Fruit fly (Drosophila melanogaster) whole organism, embryonic: ENCODE results near the gene CG34163.

Experiments used
- CG12299 ChIP-seq: fragments of 200-800 bp; sonication (Bioruptor generic); optimal IDR thresholded peaks from 2 replicates; lab custom pipeline; 2018; ENCODE audit warnings: missing biosample characterization, mild to moderate bottlenecking, missing genetic modification characterization
- CG12769 ChIP-seq: fragments of 200-800 bp; sonication (Bioruptor generic); optimal IDR thresholded peaks from 2 replicates; lab custom pipeline; 2019; ENCODE audit warnings: missing biosample characterization, mild to moderate bottlenecking, missing genetic modification characterization, moderate library complexity
- CG14710 ChIP-seq: fragments of 200-800 bp; sonication (Bioruptor generic); optimal IDR thresholded peaks from 3 replicates; lab custom pipeline; 2019; ENCODE audit warnings: missing biosample characterization, mild to moderate bottlenecking, missing genetic modification characterization, moderate library complexity
- CG17612 ChIP-seq: fragments of 200-800 bp; sonication (Bioruptor generic); IDR thresholded peaks from 2 replicates; pipeline ENCODE4 v1.3.6; 2022; ENCODE audit warnings: missing biosample characterization, missing genetic modification characterization
- CG34376 ChIP-seq: fragments of 200-800 bp; sonication (Bioruptor generic); optimal IDR thresholded peaks from 2 replicates; lab custom pipeline; 2018; ENCODE audit warnings: missing biosample characterization, mild to moderate bottlenecking, missing genetic modification characterization
- CG3726 ChIP-seq: fragments of 200-800 bp; sonication (Bioruptor generic); IDR thresholded peaks from 3 replicates; pipeline ENCODE4, ENCODE4 v1.3.6; 2022; ENCODE audit warnings: missing biosample characterization, missing genetic modification characterization
- CG43689 ChIP-seq: fragments of 200-800 bp; sonication (Bioruptor generic); IDR thresholded peaks from 2 replicates; pipeline ENCODE4 v1.3.6; 2022; ENCODE audit warnings: missing biosample characterization, missing genetic modification characterization
- CG4617 ChIP-seq: fragments of 200-800 bp; sonication (Bioruptor generic); optimal IDR thresholded peaks from 3 replicates; lab custom pipeline; 2016; ENCODE audit warnings: missing biosample characterization, missing genetic modification characterization, borderline replicate concordance
- CG6254 ChIP-seq: fragments of 200-800 bp; sonication (Bioruptor generic); optimal IDR thresholded peaks from 3 replicates; lab custom pipeline; 2017; ENCODE audit warnings: mild to moderate bottlenecking, missing biosample characterization, missing genetic modification reagents, missing genetic modification characterization
- CG6654 ChIP-seq: fragments of 200-800 bp; sonication (Bioruptor generic); optimal IDR thresholded peaks from 2 replicates; lab custom pipeline; 2017; ENCODE audit warnings: missing biosample characterization, mild to moderate bottlenecking, missing genetic modification characterization
- CG8290 ChIP-seq, 3 experiments: fragments of 200-800 bp; sonication (Bioruptor generic); optimal IDR thresholded peaks; 2 replicates each; lab custom pipeline; 2016 to 2019; ENCODE audit warnings: missing biosample characterization in 3 of 3, missing genetic modification characterization in 3 of 3, mild to moderate bottlenecking in 2 of 3, moderate library complexity in 1 of 3
- CTCF ChIP-seq: fragments of 200-800 bp; sonication (Bioruptor generic); optimal IDR thresholded peaks from 2 replicates; lab custom pipeline; 2017; ENCODE audit warnings: missing biosample characterization, mild to moderate bottlenecking, missing genetic modification characterization, moderate library complexity
- Eip74EF ChIP-seq, 2 experiments: fragments of 200-800 bp in 1 of 2; fragments of >200 bp in 1 of 2; sonication (Bioruptor generic) in 1 of 2; optimal IDR thresholded peaks; 2 replicates each; lab custom pipeline; 2017 to 2019; ENCODE audit warnings: missing biosample characterization in 2 of 2, missing genetic modification characterization in 2 of 2, mild to moderate bottlenecking in 1 of 2, moderate library complexity in 1 of 2
- Fer1 ChIP-seq: fragments of 200-800 bp; sonication (Bioruptor generic); optimal IDR thresholded peaks from 2 replicates; lab custom pipeline; 2017; ENCODE audit warnings: missing biosample characterization, mild to moderate bottlenecking, missing genetic modification characterization
- Hey ChIP-seq: fragments of 200-800 bp; sonication (Bioruptor generic); optimal IDR thresholded peaks from 3 replicates; lab custom pipeline; 2018; ENCODE audit warnings: missing biosample characterization, mild to moderate bottlenecking, missing genetic modification characterization
- Hr3 ChIP-seq: fragments of 200-800 bp; sonication (Bioruptor generic); optimal IDR thresholded peaks from 3 replicates; lab custom pipeline; 2016; ENCODE audit warnings: missing biosample characterization, missing genetic modification characterization
- Med ChIP-seq: fragments of 200-800 bp; sonication (Bioruptor generic); peaks from one replicate; lab custom pipeline; 2016; ENCODE audit warnings: missing biosample characterization, missing genetic modification characterization, mild to moderate bottlenecking, inconsistent platforms, moderate library complexity
- Neu2 ChIP-seq: fragments of 200-800 bp; sonication (Bioruptor generic); optimal IDR thresholded peaks from 3 replicates; lab custom pipeline; 2016; ENCODE audit warnings: missing biosample characterization, missing genetic modification characterization, borderline replicate concordance
- Nf-YB ChIP-seq: fragments of 200-800 bp; sonication (Bioruptor generic); optimal IDR thresholded peaks from 3 replicates; lab custom pipeline; 2019; ENCODE audit warnings: missing biosample characterization, mild to moderate bottlenecking, missing genetic modification characterization, moderate library complexity
- Optix ChIP-seq: fragments of 200-800 bp; sonication (Bioruptor generic); IDR thresholded peaks from 3 replicates; pipeline ENCODE4 v1.3.6; 2022; ENCODE audit warnings: missing biosample characterization, missing genetic modification characterization
- Pdp1 ChIP-seq, 2 experiments: fragments of 200-800 bp; sonication (Bioruptor generic); optimal IDR thresholded peaks; 3 replicates each; lab custom pipeline; 2016; ENCODE audit warnings: missing biosample characterization in 2 of 2, missing genetic modification characterization in 2 of 2, mild to moderate bottlenecking in 1 of 2, moderate library complexity in 1 of 2
- Vsx1 ChIP-seq: fragments of 200-800 bp; sonication (Bioruptor generic); optimal IDR thresholded peaks from 2 replicates; lab custom pipeline; 2017; ENCODE audit warnings: missing biosample characterization, mild to moderate bottlenecking, missing genetic modification characterization, missing genetic modification reagents
- Xbp1 ChIP-seq: fragments of 200-800 bp; sonication (Bioruptor generic); optimal IDR thresholded peaks from 3 replicates; lab custom pipeline; 2016; ENCODE audit warnings: missing biosample characterization, mild to moderate bottlenecking, missing genetic modification characterization
- ac ChIP-seq: fragments of 200-800 bp; sonication (Bioruptor generic); optimal IDR thresholded peaks from 3 replicates; lab custom pipeline; 2017; ENCODE audit warnings: missing biosample characterization, mild to moderate bottlenecking, missing genetic modification characterization
- chinmo ChIP-seq: fragments of 200-800 bp; sonication (Bioruptor generic); IDR thresholded peaks from 4 replicates; pipeline ENCODE4 v1.3.6; 2022; ENCODE audit warnings: missing biosample characterization, missing genetic modification characterization; ENCODE audit not compliant: partially characterized antibody
- crol ChIP-seq: fragments of 200-800 bp; sonication (Bioruptor generic); IDR thresholded peaks from 2 replicates; pipeline ENCODE4 v1.3.6; 2022; ENCODE audit warnings: missing biosample characterization, missing genetic modification characterization
- danr ChIP-seq: fragments of 200-800 bp; sonication (Bioruptor generic); IDR thresholded peaks from 2 replicates; pipeline ENCODE4 v1.3.6; 2022; ENCODE audit warnings: missing biosample characterization, missing genetic modification characterization
- exex ChIP-seq: fragments of 200-800 bp; sonication (Bioruptor generic); optimal IDR thresholded peaks from 4 replicates; lab custom pipeline; 2018; ENCODE audit warnings: missing biosample characterization, mild to moderate bottlenecking, missing genetic modification characterization, moderate library complexity
- grau ChIP-seq: fragments of 200-800 bp; optimal IDR thresholded peaks from 3 replicates; lab custom pipeline; 2019; ENCODE audit warnings: missing biosample characterization, mild to moderate bottlenecking, missing genetic modification characterization, moderate library complexity
- grn ChIP-seq: fragments of 200-800 bp; sonication (Bioruptor generic); optimal IDR thresholded peaks from 3 replicates; lab custom pipeline; 2017; ENCODE audit warnings: missing biosample characterization, missing genetic modification characterization
- gro ChIP-seq: fragments of 200-800 bp; sonication (Bioruptor generic); optimal IDR thresholded peaks from 2 replicates; lab custom pipeline; 2016; ENCODE audit warnings: missing biosample characterization, missing genetic modification characterization
- nerfin-1 ChIP-seq: fragments of 200-800 bp; sonication (Bioruptor generic); optimal IDR thresholded peaks from 3 replicates; lab custom pipeline; 2019; ENCODE audit warnings: missing biosample characterization, mild to moderate bottlenecking, missing genetic modification characterization, moderate library complexity
- pfk ChIP-seq: fragments of 200-800 bp; sonication (Bioruptor generic); optimal IDR thresholded peaks from 2 replicates; lab custom pipeline; 2018; ENCODE audit warnings: missing biosample characterization, mild to moderate bottlenecking, missing genetic modification characterization, moderate library complexity
- pnt ChIP-seq: fragments of 200-800 bp; sonication (Bioruptor generic); optimal IDR thresholded peaks from 3 replicates; lab custom pipeline; 2016; ENCODE audit warnings: missing biosample characterization, missing genetic modification characterization
- prd ChIP-seq, 3 experiments: fragments of >200 bp in 2 of 3; fragments of 200-800 bp in 1 of 3; sonication (Bioruptor generic) in 1 of 3; optimal IDR thresholded peaks in 2 of 3; IDR thresholded peaks in 1 of 3; 2 replicates in 2 of 3; 3 replicates in 1 of 3; pipeline versions ENCODE4 v1.3.6 to Lab custom; 2017 to 2022; ENCODE audit warnings: missing biosample characterization in 1 of 3, missing genetic modification characterization in 1 of 3
- sd ChIP-seq: fragments of 200-800 bp; sonication (Bioruptor generic); optimal IDR thresholded peaks from 3 replicates; lab custom pipeline; 2018; ENCODE audit warnings: missing biosample characterization, mild to moderate bottlenecking, missing genetic modification characterization, moderate library complexity
- sens ChIP-seq: fragments of 200-800 bp; sonication (Bioruptor generic); peaks from one replicate; lab custom pipeline; 2016; ENCODE audit warnings: missing biosample characterization, missing genetic modification characterization
- seq ChIP-seq: fragments of 200-800 bp; sonication (Bioruptor generic); IDR thresholded peaks from 2 replicates; pipeline ENCODE4 v1.3.6; 2022; ENCODE audit warnings: missing biosample characterization, missing genetic modification characterization
- shn ChIP-seq: fragments of 200-800 bp; sonication (Bioruptor generic); optimal IDR thresholded peaks from 3 replicates; lab custom pipeline; 2016; ENCODE audit warnings: missing biosample characterization, missing genetic modification characterization
- sim ChIP-seq: fragments of 200-800 bp; sonication (Bioruptor generic); IDR thresholded peaks from 2 replicates; pipeline ENCODE4 v1.3.6; 2022; ENCODE audit warnings: missing biosample characterization, missing genetic modification characterization
- ssp ChIP-seq: fragments of 200-800 bp; sonication (Bioruptor generic); IDR thresholded peaks from 2 replicates; pipeline ENCODE4 v1.3.6; 2022; ENCODE audit warnings: missing biosample characterization, missing genetic modification characterization
- stc ChIP-seq: fragments of 200-800 bp; sonication (Bioruptor generic); IDR thresholded peaks from 2 replicates; pipeline ENCODE4 v1.3.6; 2022; ENCODE audit warnings: missing biosample characterization, missing genetic modification characterization
- sug ChIP-seq: fragments of 200-800 bp; optimal IDR thresholded peaks from 2 replicates; lab custom pipeline; 2019; ENCODE audit warnings: missing biosample characterization, mild to moderate bottlenecking, missing genetic modification characterization, moderate library complexity
- vnd ChIP-seq: fragments of 200-800 bp; sonication (Bioruptor generic); IDR thresholded peaks from 3 replicates; pipeline ENCODE4 v1.3.6; 2022; ENCODE audit warnings: missing biosample characterization, missing genetic modification characterization; ENCODE audit not compliant: partially characterized antibody

Gene CG34163

dm6 chr2L:12028808-12029207 is 40.7 kb downstream of the CG34163 start:
- TF ChIP-seq sug (tag; lab: Kevin White, UChicago) (peak; percentile 43), crol (GFP tag; lab: Robert Waterston, UW) (0 out of 2 replicates have a peak, but pooled peaks have one; percentile 22), shn (GFP tag; lab: Kevin White, UChicago) (no peak), prd (optimal IDR thresholded peaks at IDR 0.05; lab: Kevin White, UChicago) (no peak), prd (GFP tag; IDR thresholded peaks at IDR 0.05; lab: Robert Waterston, UW) (no peak), gro (GFP tag; lab: Kevin White, UChicago) (no peak), CG4617 (GFP tag; lab: Kevin White, UChicago) (no peak), ac (no peak), exex (tag; lab: Kevin White, UChicago) (peak; percentile 69), CG8290 (GFP tag; optimal IDR thresholded peaks at IDR 0.05; lab: Kevin White, UChicago) (no peak), CG8290 (tag; optimal IDR thresholded peaks at IDR 0.05; lab: Kevin White, UChicago) (peak in 1 of 2 experiments; percentile 14), Pdp1 (GFP tag; optimal IDR thresholded peaks at IDR 0.05; lab: Kevin White, UChicago) (peak in 1 of 2 experiments; percentile 43), vnd (GFP tag; lab: Robert Waterston, UW) (no peak), CG6254 (GFP tag; lab: Kevin White, UChicago) (no peak), seq (GFP tag; lab: Robert Waterston, UW) (no peak), CG14710 (tag; lab: Kevin White, UChicago) (no peak), Eip74EF (GFP tag; optimal IDR thresholded peaks at IDR 0.05; lab: Kevin White, UChicago) (peak in 1 of 2 experiments; percentile 69), Neu2 (GFP tag; lab: Kevin White, UChicago) (peak; percentile 30)
- TF ChIP-seq, all 482 proteins: peak for 7

- TF ChIP-seq sens (GFP tag; lab: Kevin White, UChicago) (peak; percentile 33), CG34376 (peak; percentile 69), sd (tag; lab: Kevin White, UChicago) (peak; percentile 88), Med (GFP tag; lab: Kevin White, UChicago) (peak; percentile 45), Vsx1 (peak; percentile 25), Hr3 (GFP tag; lab: Kevin White, UChicago) (no peak), grn (GFP tag; lab: Kevin White, UChicago) (peak; percentile 69), sug (tag; lab: Kevin White, UChicago) (peak; percentile 82), Hey (tag; lab: Kevin White, UChicago) (peak; percentile 7), chinmo (GFP tag; lab: Robert Waterston, UW) (0 out of 4 replicates have a peak, but pooled peaks have one; percentile 55), CG12769 (no peak), grau (tag; lab: Kevin White, UChicago) (peak; percentile 2), Xbp1 (GFP tag; lab: Kevin White, UChicago) (no peak), exex (tag; lab: Kevin White, UChicago) (peak; percentile 93), CG8290 (GFP tag; optimal IDR thresholded peaks at IDR 0.05; lab: Kevin White, UChicago) (no peak), CG8290 (tag; optimal IDR thresholded peaks at IDR 0.05; lab: Kevin White, UChicago) (no peak)
- TF ChIP-seq, all 482 proteins: peak for 11
Measured at dm6 chr2L:12029594-12030197, 41.6 kb downstream of the CG34163 start.

dm6 chr2L:12030552-12031131 is 42.6 kb downstream of the CG34163 start:
- TF ChIP-seq Nf-YB (GFP tag; lab: Kevin White, UChicago), result peak; percentile 58
- TF ChIP-seq sim (GFP tag; lab: Robert Waterston, UW), result no peak
- TF ChIP-seq CTCF, result no peak
- no peak for TF ChIP-seq CG3726 (GFP tag; lab: Robert Waterston, UW)
- TF ChIP-seq stc (GFP tag; lab: Robert Waterston, UW), result no peak
- no peak for TF ChIP-seq CG43689 (GFP tag; lab: Robert Waterston, UW)
- TF ChIP-seq nerfin-1, result no peak
- TF ChIP-seq CG6654 (GFP tag; lab: Kevin White, UChicago), result no peak
- TF ChIP-seq Optix (GFP tag; lab: Robert Waterston, UW), result no peak
- TF ChIP-seq Med (GFP tag; lab: Kevin White, UChicago), result peak; percentile 12
- TF ChIP-seq crol (GFP tag; lab: Robert Waterston, UW), result no peak
- TF ChIP-seq CG12299, result no peak
- no peak for TF ChIP-seq ssp (GFP tag; lab: Robert Waterston, UW)
- no peak for TF ChIP-seq CG17612
- TF ChIP-seq pnt (GFP tag; lab: Kevin White, UChicago), result no peak
- no peak for TF ChIP-seq danr (GFP tag; lab: Robert Waterston, UW)
- TF ChIP-seq Fer1 (GFP tag; lab: Kevin White, UChicago), result no peak
- TF ChIP-seq pfk, result no peak
- peak; percentile 95 for TF ChIP-seq grn (GFP tag; lab: Kevin White, UChicago)
- TF ChIP-seq exex (tag; lab: Kevin White, UChicago), result peak; percentile 96
- TF ChIP-seq vnd (GFP tag; lab: Robert Waterston, UW), result peak; percentile 44; the same call in 1 of the 3 replicates
